Fruit fly (Drosophila melanogaster): ENCODE data around the gene BobA.

BobA gene

dm6 chr3L:14977536-14978495 is 31.9 kb upstream of the BobA start (continued):
- TF ChIP-seq Trl (optimal IDR thresholded peaks at IDR 0.05) (peak; percentile 58 to 63), Trl (GFP tag; optimal IDR thresholded peaks at IDR 0.05) (no peak), tx (GFP tag; optimal IDR thresholded peaks at IDR 0.05) (no peak), sna (GFP tag; IDR thresholded peaks at IDR 0.05; ENCODE audit: partially characterized antibody) (peak; percentile 60; the same call in 1 of the 2 replicates), CG18764 (GFP tag; optimal IDR thresholded peaks at IDR 0.05) (no peak), ranshi (GFP tag; IDR thresholded peaks at IDR 0.05) (no peak; the same call in 1 of the 2 replicates), CG6272 (GFP tag; IDR thresholded peaks at IDR 0.05) (no peak), CG4854 (GFP tag; optimal IDR thresholded peaks at IDR 0.05) (no peak), az2 (GFP tag; optimal IDR thresholded peaks at IDR 0.05) (peak; percentile 65), Dip3 (GFP tag; optimal IDR thresholded peaks at IDR 0.05) (no peak), sima (GFP tag; optimal IDR thresholded peaks at IDR 0.05) (no peak), Scr (GFP tag; IDR thresholded peaks at IDR 0.05; ENCODE audit: partially characterized antibody) (no peak), ab (GFP tag; optimal IDR thresholded peaks at IDR 0.05) (no peak), sd (tag; optimal IDR thresholded peaks at IDR 0.05) (no peak), CG30020 (tag; optimal IDR thresholded peaks at IDR 0.05) (peak; percentile 20), Dek (tag; optimal IDR thresholded peaks at IDR 0.05) (no peak), CG6654 (GFP tag; optimal IDR thresholded peaks at IDR 0.05) (no peak), fd96Cb (tag; optimal IDR thresholded peaks at IDR 0.05) (peak; percentile 42), CG8478 (optimal IDR thresholded peaks at IDR 0.05) (no peak), CG31224 (GFP tag; IDR thresholded peaks at IDR 0.05) (no peak), fd3F (GFP tag; optimal IDR thresholded peaks at IDR 0.05) (no peak), CG15601 (tag; optimal IDR thresholded peaks at IDR 0.05) (no peak), crc (GFP tag; optimal IDR thresholded peaks at IDR 0.05) (no peak), CG8281 (tag; optimal IDR thresholded peaks at IDR 0.05) (peak; percentile 32), gcm2 (GFP tag; optimal IDR thresholded peaks at IDR 0.05) (no peak), aop (GFP tag; IDR thresholded peaks at IDR 0.05) (peak; percentile 44; the same call in 1 of the 2 replicates), Dp (GFP tag; optimal IDR thresholded peaks at IDR 0.05) (no peak), CG12104 (GFP tag; optimal IDR thresholded peaks at IDR 0.05) (peak; percentile 31)

dm6 chr3L:14976026-14976425 is 30.1 kb upstream of the BobA start:
- TF ChIP-seq insv (GFP tag; optimal IDR thresholded peaks at IDR 0.05) (no peak), bab2 (GFP tag; optimal IDR thresholded peaks at IDR 0.05) (no peak), Ravus (GFP tag; IDR thresholded peaks at IDR 0.05) (no peak), sens (GFP tag) (peak; percentile 17), H2.0 (GFP tag; IDR thresholded peaks at IDR 0.05) (no peak), MTF-1 (GFP tag; optimal IDR thresholded peaks at IDR 0.05; ENCODE audit: borderline replicate concordance) (no peak), Jarid2 (GFP tag; optimal IDR thresholded peaks at IDR 0.05) (peak; percentile 15), Nf-YB (GFP tag; optimal IDR thresholded peaks at IDR 0.05) (no peak), CG6254 (GFP tag; optimal IDR thresholded peaks at IDR 0.05) (no peak), grn (GFP tag; optimal IDR thresholded peaks at IDR 0.05) (no peak), CG10959 (GFP tag; IDR thresholded peaks at IDR 0.05) (no peak), Xrp1 (GFP tag; IDR thresholded peaks at IDR 0.05) (0 out of 2 replicates have a peak, but pooled peaks have one; percentile 13), z (GFP tag; IDR thresholded peaks at IDR 0.05) (no peak), mld (GFP tag; IDR thresholded peaks at IDR 0.05; ENCODE audit: partially characterized antibody) (no peak), tx (GFP tag; optimal IDR thresholded peaks at IDR 0.05) (no peak), twi (tag; optimal IDR thresholded peaks at IDR 0.05) (peak; percentile 100), trh (GFP tag; optimal IDR thresholded peaks at IDR 0.05) (no peak), Sry-β (GFP tag; optimal IDR thresholded peaks at IDR 0.05) (no peak), CG7556 (GFP tag; optimal IDR thresholded peaks at IDR 0.05) (no peak), CG8290 (GFP tag; optimal IDR thresholded peaks at IDR 0.05) (no peak), CG8290 (tag; optimal IDR thresholded peaks at IDR 0.05) (no peak), pnt (GFP tag; optimal IDR thresholded peaks at IDR 0.05) (no peak), CG6683 (GFP tag; optimal IDR thresholded peaks at IDR 0.05) (no peak), sd (tag; optimal IDR thresholded peaks at IDR 0.05) (no peak), CG18764 (GFP tag; optimal IDR thresholded peaks at IDR 0.05) (no peak), Ets65A (GFP tag) (peak; percentile 22)
